Worm (Caenorhabditis elegans) whole organism, L4/young adult: ENCODE measurements around the gene T09B9.5.

ENCODE experiments used
- W03F9.2 ChIP-seq: fragments of 150-350 bp; optimal IDR thresholded peaks from 2 replicates; lab custom pipeline; 2014; ENCODE audit warnings: missing biosample characterization, missing genetic modification characterization
- dao-5 ChIP-seq: sonication (generic microtip); optimal IDR thresholded peaks from 2 replicates; lab custom pipeline; 2016; ENCODE audit warnings: missing genotype, missing genetic modification characterization, moderate library complexity, missing compliant biosample characterization
- him-1 ChIP-seq: sonication (generic microtip); optimal IDR thresholded peaks from 2 replicates; lab custom pipeline; 2016; ENCODE audit warnings: missing genotype, missing genetic modification reagents, missing genetic modification characterization, missing compliant biosample characterization

DNA sequence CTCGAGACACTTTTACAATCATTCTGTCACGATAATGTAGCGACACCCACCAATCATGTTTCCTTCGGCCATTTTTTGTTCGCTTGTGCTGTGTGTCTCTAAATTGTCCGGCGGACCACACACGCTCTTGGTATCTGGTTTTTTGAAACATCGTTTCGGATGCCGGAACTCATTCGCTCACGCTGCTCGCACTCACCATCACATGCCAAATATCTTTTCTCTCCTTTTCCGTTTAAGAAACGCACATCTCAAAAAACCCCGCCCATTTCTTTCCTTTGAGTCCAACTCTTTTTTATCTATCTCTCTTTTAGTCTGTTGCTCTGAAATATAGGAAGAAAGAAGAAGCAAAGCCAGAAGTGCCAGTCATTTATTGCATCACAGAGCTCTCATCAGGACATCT lies 20.9 kb downstream of the T09B9.5 start, which contains the start of gene F36G3.3:
- TF ChIP-seq him-1 (no peak), W03F9.2 (tag; lab: Kevin White, UChicago) (no peak), dao-5 (no peak)
